Worm (Caenorhabditis elegans) whole organism, L4 larva: ENCODE data around the gene taf-11.1.

Source experiments
- D1046.2 ChIP-seq: fragments of 200-800 bp; sonication (Bioruptor generic); IDR thresholded peaks from 2 replicates; pipeline ENCODE4 v1.3.6; 2022; ENCODE audit warnings: missing genetic modification characterization, missing compliant biosample characterization
- T20F7.1 ChIP-seq: fragments of 200-800 bp; sonication (Bioruptor generic); optimal IDR thresholded peaks from 2 replicates; lab custom pipeline; 2018; ENCODE audit warnings: mild to moderate bottlenecking, missing genetic modification characterization, missing compliant biosample characterization
- Y105C5A.15 ChIP-seq: fragments of 200-800 bp; sonication (Bioruptor generic); IDR thresholded peaks from 2 replicates; pipeline ENCODE4 v1.3.6; 2022; ENCODE audit warnings: missing genetic modification characterization, missing compliant biosample characterization
- ceh-20 ChIP-seq: fragments of 200-800 bp; sonication (Bioruptor generic); IDR thresholded peaks from 2 replicates; pipeline ENCODE4 v1.3.6; 2022; ENCODE audit warnings: missing genetic modification reagents, missing genetic modification characterization, missing compliant biosample characterization
- ceh-32 ChIP-seq: sonication (generic microtip); optimal IDR thresholded peaks from 2 replicates; lab custom pipeline; 2016; ENCODE audit warnings: mild to moderate bottlenecking, missing genetic modification characterization, missing compliant biosample characterization; ENCODE audit not compliant: poor library complexity
- ceh-82 ChIP-seq: sonication (generic microtip); optimal IDR thresholded peaks from 2 replicates; lab custom pipeline; 2017; ENCODE audit warnings: missing biosample characterization, missing genetic modification characterization
- ces-1 ChIP-seq: fragments of 150-350 bp; sonication (generic microtip); optimal IDR thresholded peaks from 4 replicates; lab custom pipeline; 2014; ENCODE audit warnings: missing biosample characterization, missing genetic modification reagents, missing genetic modification characterization
- dmd-6 ChIP-seq: fragments of 200-800 bp; sonication (Bioruptor generic); IDR thresholded peaks from 2 replicates; pipeline ENCODE4 v1.3.6; 2022; ENCODE audit warnings: missing genetic modification reagents, missing genetic modification characterization, missing compliant biosample characterization
- dve-1 ChIP-seq: sonication (generic microtip); optimal IDR thresholded peaks from 2 replicates; lab custom pipeline; 2017; ENCODE audit warnings: antibody characterized with exemption, mild to moderate bottlenecking, missing genetic modification characterization, missing compliant biosample characterization; ENCODE audit not compliant: insufficient read depth
- fos-1 ChIP-seq: fragments of 150-350 bp; optimal IDR thresholded peaks from 2 replicates; lab custom pipeline; 2014; ENCODE audit warnings: missing biosample characterization, missing genetic modification characterization
- hlh-30 ChIP-seq: sonication (generic microtip); optimal IDR thresholded peaks from 2 replicates; lab custom pipeline; 2017; ENCODE audit warnings: antibody characterized with exemption, mild to moderate bottlenecking, missing genetic modification characterization, missing compliant biosample characterization; ENCODE audit not compliant: insufficient read depth
- lin-39 ChIP-seq: fragments of 150-350 bp; optimal IDR thresholded peaks from 2 replicates; lab custom pipeline; 2014; ENCODE audit warnings: missing biosample characterization, missing genetic modification reagents, missing genetic modification characterization
- lir-3 ChIP-seq: sonication (generic microtip); optimal IDR thresholded peaks from 2 replicates; lab custom pipeline; 2016; ENCODE audit warnings: mild to moderate bottlenecking, missing genetic modification characterization, missing compliant biosample characterization
- mep-1 ChIP-seq: fragments of 150-350 bp; sonication (generic microtip); optimal IDR thresholded peaks from 3 replicates; lab custom pipeline; 2014; ENCODE audit warnings: missing biosample characterization, missing genetic modification characterization
- mes-2 ChIP-seq: sonication (generic microtip); optimal IDR thresholded peaks from 2 replicates; lab custom pipeline; 2016; ENCODE audit warnings: missing genotype, mild to moderate bottlenecking, missing genetic modification characterization, missing compliant biosample characterization; ENCODE audit not compliant: poor library complexity, severe bottlenecking
- nhr-28 ChIP-seq: fragments of 150-350 bp; optimal IDR thresholded peaks from 2 replicates; lab custom pipeline; 2014; ENCODE audit warnings: missing biosample characterization, missing genetic modification characterization
- nhr-77 ChIP-seq: fragments of 150-350 bp; optimal IDR thresholded peaks from 2 replicates; lab custom pipeline; 2014; ENCODE audit warnings: missing biosample characterization, missing genetic modification characterization
- php-3 ChIP-seq: fragments of 200-800 bp; sonication (Bioruptor generic); IDR thresholded peaks from 2 replicates; pipeline ENCODE4 v1.3.6; 2022; ENCODE audit warnings: missing genetic modification reagents, missing genetic modification characterization, missing compliant biosample characterization
- pqm-1 ChIP-seq: sonication (generic microtip); optimal IDR thresholded peaks from 2 replicates; lab custom pipeline; 2017; ENCODE audit warnings: missing biosample characterization, missing genetic modification characterization
- rbr-2 ChIP-seq: sonication (generic microtip); optimal IDR thresholded peaks from 2 replicates; lab custom pipeline; 2016; ENCODE audit warnings: missing genotype, missing genetic modification characterization, missing compliant biosample characterization
- saeg-2 ChIP-seq: fragments of 200-800 bp; sonication (Bioruptor generic); IDR thresholded peaks from 2 replicates; pipeline ENCODE4 v1.3.6; 2022; ENCODE audit warnings: missing genetic modification reagents, missing genetic modification characterization, missing compliant biosample characterization
- sdz-12 ChIP-seq: fragments of 200-800 bp; sonication (Bioruptor generic); optimal IDR thresholded peaks from 2 replicates; lab custom pipeline; 2018; ENCODE audit warnings: mild to moderate bottlenecking, missing genetic modification characterization, missing compliant biosample characterization
- set-16 ChIP-seq: fragments of 200-800 bp; sonication (Bioruptor generic); IDR thresholded peaks from 2 replicates; pipeline ENCODE4 v1.3.6; 2022; ENCODE audit warnings: missing genetic modification reagents, missing genetic modification characterization, missing compliant biosample characterization
- snpc-1.2 ChIP-seq: fragments of 200-800 bp; sonication (Bioruptor generic); IDR thresholded peaks from 2 replicates; pipeline ENCODE4 v1.3.6; 2022; ENCODE audit warnings: missing genetic modification reagents, missing genetic modification characterization, missing compliant biosample characterization
- snpc-4 ChIP-seq: fragments of 150-350 bp; optimal IDR thresholded peaks from 2 replicates; lab custom pipeline; 2014; ENCODE audit warnings: missing biosample characterization, missing genetic modification characterization
- spr-1 ChIP-seq: sonication (generic microtip); optimal IDR thresholded peaks from 2 replicates; lab custom pipeline; 2016; ENCODE audit warnings: mild to moderate bottlenecking, missing genetic modification characterization, missing compliant biosample characterization
- tra-1 ChIP-seq: fragments of 200-800 bp; sonication (Bioruptor generic); IDR thresholded peaks from 2 replicates; pipeline ENCODE4 v1.3.6; 2022; ENCODE audit warnings: missing genetic modification reagents, missing genetic modification characterization, missing compliant biosample characterization
- unc-130 ChIP-seq: sonication (generic microtip); optimal IDR thresholded peaks from 2 replicates; lab custom pipeline; 2016; ENCODE audit warnings: missing genetic modification reagents, missing genetic modification characterization, missing compliant biosample characterization
- unc-62 ChIP-seq, 3 experiments: fragments of 150-350 bp in 1 of 3; sonication (generic microtip); optimal IDR thresholded peaks in 2 of 3; peaks in 1 of 3; 1 replicate in 1 of 3; 2 replicates in 2 of 3; lab custom pipeline; 2014 to 2017; ENCODE audit warnings: missing biosample characterization in 3 of 3, missing genetic modification characterization in 3 of 3, missing genetic modification reagents in 3 of 3, missing genotype in 1 of 3
- vab-7 ChIP-seq: fragments of 200-800 bp; sonication (Bioruptor generic); IDR thresholded peaks from 2 replicates; pipeline ENCODE4 v1.3.6; 2022; ENCODE audit warnings: missing genetic modification reagents, missing genetic modification characterization, missing compliant biosample characterization
- zip-11 ChIP-seq: fragments of 200-800 bp; sonication (Bioruptor generic); IDR thresholded peaks from 2 replicates; pipeline ENCODE4 v1.3.6; 2022; ENCODE audit warnings: missing genetic modification characterization, missing compliant biosample characterization

taf-11.1 gene

DNA sequence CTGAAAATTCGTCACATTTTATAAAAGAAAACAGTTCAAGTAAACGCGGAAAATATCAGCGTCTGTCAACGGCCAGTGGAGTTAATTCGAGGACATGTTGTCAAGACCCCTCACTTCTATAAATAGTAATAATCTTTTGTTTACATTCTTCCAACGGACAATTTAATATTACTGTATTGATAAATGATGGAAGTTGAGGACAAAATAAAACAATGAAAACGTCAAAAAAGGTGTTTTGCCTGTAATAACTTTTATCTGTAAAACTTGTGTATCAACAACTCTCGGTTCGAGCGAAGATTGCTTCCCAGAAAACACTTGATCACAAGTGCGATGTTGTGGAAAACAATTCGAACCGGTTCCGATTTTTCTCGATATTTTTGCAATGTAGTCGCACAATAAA lies 6.6 kb upstream of the taf-11.1 start (continued):
- TF ChIP-seq php-3 (GFP tag; lab: Robert Waterston, UW), result peak; percentile 94
- TF ChIP-seq snpc-1.2 (GFP tag; lab: Robert Waterston, UW), result no peak
- no peak for TF ChIP-seq tra-1
- TF ChIP-seq nhr-77, result peak; percentile 48
- TF ChIP-seq nhr-28 (tag; lab: Kevin White, UChicago), result peak; percentile 42
- 0 out of 2 replicates have a peak, but pooled peaks have one; percentile 12 for TF ChIP-seq ceh-20 (GFP tag; lab: Robert Waterston, UW)

ce11 chrX:4248949-4249348 lies 6.0 kb upstream of the taf-11.1 start, which contains the start of gene hlh-13:
Gene hlh-13 (plus strand): TSS chrX:4249249.
- TF ChIP-seq unc-62 (GFP tag; optimal IDR thresholded peaks at IDR 0.05 in 1 of 2; lab: Kevin White, UChicago) (peak in 1 of 2 experiments; percentile 68), unc-62 (tag; optimal IDR thresholded peaks at IDR 0.05; lab: Kevin White, UChicago) (no peak), rbr-2 (tag; lab: Kevin White, UChicago) (no peak)

- TF ChIP-seq vab-7 (GFP tag; lab: Robert Waterston, UW) (no peak), mes-2 (tag; lab: Kevin White, UChicago) (no peak), lin-39 (tag; lab: Kevin White, UChicago) (no peak), hlh-30 (no peak), unc-130 (no peak), spr-1 (tag; lab: Kevin White, UChicago) (no peak)
Measured at ce11 chrX:4252047-4252446, 2.9 kb upstream of the taf-11.1 start, which contains the start of gene srv-5. Gene srv-5 (plus strand): TSS chrX:4252347.

DNA sequence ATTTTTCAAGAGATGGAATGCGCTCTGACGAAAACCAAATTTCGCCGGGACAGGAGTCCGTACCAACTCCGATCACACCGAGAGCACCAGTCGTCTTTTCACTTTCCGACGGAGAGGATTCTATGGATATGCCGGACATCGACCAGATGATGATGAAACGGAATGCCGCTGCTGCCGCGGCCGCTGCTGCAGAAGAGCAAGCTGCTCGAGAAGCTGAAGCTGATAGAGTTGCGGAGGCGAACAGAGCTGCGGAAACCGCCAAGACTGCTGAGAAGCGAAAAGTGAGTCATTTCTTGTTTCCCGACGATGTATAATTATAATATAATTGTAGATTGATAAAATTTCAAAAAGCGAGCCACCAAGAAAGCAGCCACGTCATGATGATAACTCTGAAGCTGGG lies 396 bp downstream of the taf-11.1 start:
- TF ChIP-seq set-16 (GFP tag; lab: Robert Waterston, UW) (peak; percentile 81), lin-39 (tag; lab: Kevin White, UChicago) (no peak), unc-62 (GFP tag; optimal IDR thresholded peaks at IDR 0.05 in 1 of 2; lab: Kevin White, UChicago) (peak in 1 of 2 experiments; percentile 64), unc-62 (tag; optimal IDR thresholded peaks at IDR 0.05; lab: Kevin White, UChicago) (no peak), D1046.2 (GFP tag; lab: Robert Waterston, UW) (0 out of 2 replicates have a peak, but pooled peaks have one; percentile 27)

DNA sequence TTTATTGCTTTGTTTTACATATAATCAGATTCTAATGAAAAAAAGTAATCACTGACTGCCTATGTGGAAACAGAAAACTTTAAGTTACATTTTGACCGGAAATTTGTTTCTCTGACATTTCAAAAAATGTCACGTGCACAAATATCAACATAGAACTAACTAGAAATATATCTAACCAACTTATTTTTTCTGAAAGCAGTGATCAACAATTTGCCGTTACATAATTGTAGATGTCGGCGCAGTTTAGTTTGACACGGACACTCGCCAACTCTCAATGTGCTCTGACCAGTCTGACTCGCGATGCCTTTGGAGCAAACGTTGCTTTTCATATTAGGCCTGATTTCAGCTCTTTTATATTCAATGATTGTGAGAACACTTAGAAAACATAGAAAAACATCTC lies 1.8 kb downstream of the taf-11.1 start, which contains the start of gene srv-6:
Gene srv-6, plus strand, starts transcription at position 301 of the 400 bp plus-strand sequence.
- TF ChIP-seq Y105C5A.15 (no peak), sdz-12 (no peak), dve-1 (tag; lab: Kevin White, UChicago) (no peak), fos-1 (tag; lab: Kevin White, UChicago) (no peak), ceh-32 (tag; lab: Kevin White, UChicago) (no peak), vab-7 (GFP tag; lab: Robert Waterston, UW) (no peak), pqm-1 (no peak), hlh-30 (no peak), T20F7.1 (no peak), mep-1 (no peak), snpc-4 (no peak), rbr-2 (tag; lab: Kevin White, UChicago) (no peak), dmd-6 (GFP tag; lab: Robert Waterston, UW) (no peak), saeg-2 (GFP tag; lab: Robert Waterston, UW) (no peak), ceh-82 (tag; lab: Kevin White, UChicago) (no peak), ces-1 (GFP tag; lab: Kevin White, UChicago) (no peak), D1046.2 (GFP tag; lab: Robert Waterston, UW) (no peak), lir-3 (tag; lab: Kevin White, UChicago) (no peak), zip-11 (GFP tag; lab: Robert Waterston, UW) (no peak)
